Worm (Caenorhabditis elegans): ENCODE data around the gene pdi-1.

ce11 chrIII:3745138-3745537 is 43.9 kb upstream of the pdi-1 start, which contains the start of gene lin-48:
- TF ChIP-seq elt-3 (tag; optimal IDR thresholded peaks at IDR 0.05) (no peak), nhr-237 (tag; optimal IDR thresholded peaks at IDR 0.05) (no peak), nhr-28 (tag; optimal IDR thresholded peaks at IDR 0.05) (no peak), egl-27 (tag; optimal IDR thresholded peaks at IDR 0.05) (no peak), nhr-67 (tag; optimal IDR thresholded peaks at IDR 0.05) (no peak), fos-1 (tag; optimal IDR thresholded peaks at IDR 0.05) (no peak), zag-1 (tag; optimal IDR thresholded peaks at IDR 0.05) (no peak), ceh-82 (tag; optimal IDR thresholded peaks at IDR 0.05) (no peak), unc-62 (GFP tag; optimal IDR thresholded peaks at IDR 0.05) (no peak), fkh-10 (GFP tag; optimal IDR thresholded peaks at IDR 0.05) (no peak), snpc-4 (tag; optimal IDR thresholded peaks at IDR 0.05) (no peak), daf-12 (tag; optimal IDR thresholded peaks at IDR 0.05) (no peak), mdl-1 (tag; optimal IDR thresholded peaks at IDR 0.05) (no peak)
